Fruit fly (Drosophila melanogaster) whole organism, pupa: Measurements from ENCODE around the gene Ctr1B.

ENCODE experiments used
- CG32121 ChIP-seq: fragments of 200-800 bp; sonication (Bioruptor generic); IDR thresholded peaks from 2 replicates; pipeline ENCODE4 v1.3.6; 2022; ENCODE audit warnings: missing biosample characterization, missing genetic modification characterization
- CG34367 ChIP-seq: fragments of 200-800 bp; sonication (Bioruptor generic); optimal IDR thresholded peaks from 2 replicates; lab custom pipeline; 2018; ENCODE audit warnings: missing biosample characterization, mild to moderate bottlenecking, missing genetic modification characterization
- CG8159 ChIP-seq: fragments of 200-800 bp; sonication (Bioruptor generic); optimal IDR thresholded peaks from 3 replicates; lab custom pipeline; 2018; ENCODE audit warnings: missing biosample characterization, mild to moderate bottlenecking, missing genetic modification characterization, moderate library complexity
- D1 ChIP-seq: fragments of 200-800 bp; sonication (Bioruptor generic); optimal IDR thresholded peaks from 2 replicates; lab custom pipeline; 2018; ENCODE audit warnings: missing biosample characterization, mild to moderate bottlenecking, missing genetic modification characterization, moderate library complexity
- EcR ChIP-seq: fragments of 200-800 bp; sonication (Bioruptor generic); optimal IDR thresholded peaks from 3 replicates; lab custom pipeline; 2019; ENCODE audit warnings: missing biosample characterization, missing genetic modification characterization, mild to moderate bottlenecking, moderate library complexity, missing genetic modification reagents

DNA sequence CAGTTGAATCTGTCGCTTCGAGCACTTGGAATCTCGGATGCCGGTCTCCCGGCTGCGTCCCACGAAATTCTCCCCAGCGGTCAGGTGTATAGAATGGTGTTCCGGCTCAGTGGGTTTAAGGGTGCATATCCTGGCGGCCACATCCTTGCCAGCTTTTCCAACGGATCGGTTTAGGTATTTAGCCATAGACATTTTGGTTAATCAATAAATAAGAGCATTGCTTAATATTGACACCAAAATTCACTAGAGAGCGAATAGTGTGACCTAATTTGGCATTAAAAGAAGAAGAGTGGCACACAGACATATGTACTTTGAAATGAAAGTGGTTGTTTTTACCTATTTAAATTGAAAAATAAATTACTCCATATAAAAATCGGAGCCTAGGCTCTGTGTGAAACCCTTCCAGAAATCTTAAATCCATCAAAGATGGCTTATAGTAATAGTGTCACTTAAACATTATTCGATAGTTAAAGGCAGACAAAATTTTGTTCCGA lies 25.9 kb downstream of the Ctr1B start, which contains the start of the genes PNKP and COX7AL:
- no peak for TF ChIP-seq CG32121 (GFP tag; lab: Robert Waterston, UW)
- TF ChIP-seq CG8159: no peak
- TF ChIP-seq D1 (tag; lab: Kevin White, UChicago): no peak
- TF ChIP-seq EcR: no peak
- TF ChIP-seq CG34367: no peak
